Fruit fly (Drosophila melanogaster) whole organism, larva: ENCODE data around the gene CG5290.

ENCODE experiments used
- noc ChIP-seq: fragments of 200-800 bp; sonication (Bioruptor generic); optimal IDR thresholded peaks from 3 replicates; lab custom pipeline; 2019; ENCODE audit warnings: missing biosample characterization, mild to moderate bottlenecking, missing genetic modification characterization, moderate library complexity

CG5290 gene

DNA sequence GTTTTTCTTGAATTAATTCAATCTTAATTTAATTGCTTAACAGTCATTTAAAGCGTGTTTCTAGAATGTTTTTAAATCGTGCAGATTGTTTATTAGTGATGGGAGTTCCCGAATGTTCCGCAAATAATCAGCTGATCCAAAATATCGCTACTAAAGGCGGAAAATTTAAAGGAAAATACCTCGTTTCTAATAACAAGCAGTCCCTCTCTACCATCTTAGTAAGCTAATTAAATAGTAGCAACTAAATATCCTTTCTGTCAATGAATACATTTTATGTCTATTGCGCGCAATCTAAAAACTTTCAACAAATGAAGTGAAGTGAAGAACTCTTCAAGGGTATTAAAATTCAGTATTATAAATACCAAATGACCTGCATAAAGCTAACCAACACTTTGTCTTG is at the start of gene CG5290:
Gene CG5290 (minus strand): TSS at position 118 of the 400 bp plus-strand sequence.
- peak; percentile 14 for TF ChIP-seq noc (tag; lab: Kevin White, UChicago)

DNA sequence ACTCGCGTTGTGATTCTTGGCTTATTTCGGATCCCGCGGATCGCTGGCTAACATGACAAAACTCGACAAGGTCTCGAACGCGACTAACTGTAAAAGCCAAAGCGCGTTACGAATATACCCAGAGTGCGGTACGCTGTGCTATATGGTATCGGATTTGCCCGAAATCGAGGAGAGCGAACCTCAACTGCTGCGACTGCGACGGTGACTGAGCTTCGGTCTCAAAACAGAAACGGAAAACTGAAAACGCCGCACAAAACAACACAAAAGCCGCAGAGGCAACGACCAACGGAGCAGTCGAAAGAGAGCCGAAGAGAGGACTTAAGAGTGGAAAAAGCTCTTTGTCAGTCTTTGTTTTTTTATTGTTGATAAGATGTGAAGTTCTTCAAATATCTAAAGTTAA is 49.2 kb upstream of the CG5290 start:
- no peak for TF ChIP-seq noc (tag; lab: Kevin White, UChicago)

DNA sequence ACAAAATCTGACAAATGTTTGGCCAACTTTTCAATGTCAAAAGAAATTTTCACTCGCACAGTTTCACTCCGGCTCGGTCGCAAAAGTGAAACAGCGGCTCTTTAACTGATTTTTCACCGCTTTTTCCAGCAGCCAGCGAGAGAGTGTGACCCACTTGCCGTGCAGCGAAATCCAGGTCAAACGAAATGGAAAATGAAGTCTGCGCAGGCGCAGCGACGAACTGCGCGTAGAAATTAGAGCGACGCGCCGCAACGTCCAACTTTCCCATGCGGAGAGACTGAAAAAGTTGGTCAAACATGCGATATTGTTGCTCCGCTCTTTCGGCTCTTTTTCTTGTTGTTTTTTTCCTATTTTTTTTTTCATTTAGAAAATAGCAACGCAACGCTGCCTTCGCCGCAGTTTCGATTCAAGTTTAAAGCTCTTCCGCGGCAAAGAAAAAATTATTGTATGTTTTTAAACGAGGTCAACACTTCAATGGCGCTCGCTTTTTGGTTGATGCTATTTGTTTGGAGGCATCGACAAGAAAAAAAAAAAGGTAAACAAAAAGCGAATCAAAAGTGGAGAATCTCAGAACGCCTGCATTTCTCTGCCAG is 48.0 kb upstream of the CG5290 start:
- TF ChIP-seq noc (tag; lab: Kevin White, UChicago) = no peak

DNA sequence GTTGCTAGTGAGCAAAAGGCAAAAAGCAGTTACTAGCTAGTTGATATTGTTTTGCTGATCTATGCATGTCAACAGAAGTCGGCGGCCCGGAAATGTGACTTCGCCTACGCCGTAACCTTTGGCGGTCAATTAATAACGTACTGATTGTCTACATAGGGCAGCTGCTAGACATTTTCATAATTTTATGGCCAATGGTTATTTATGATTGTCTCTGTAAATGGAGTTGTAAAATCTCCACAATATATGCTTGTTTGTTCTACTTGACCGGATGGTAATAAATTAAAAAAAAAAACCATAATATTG is 46.6 kb upstream of the CG5290 start:
- TF ChIP-seq noc (tag; lab: Kevin White, UChicago) = no peak

DNA sequence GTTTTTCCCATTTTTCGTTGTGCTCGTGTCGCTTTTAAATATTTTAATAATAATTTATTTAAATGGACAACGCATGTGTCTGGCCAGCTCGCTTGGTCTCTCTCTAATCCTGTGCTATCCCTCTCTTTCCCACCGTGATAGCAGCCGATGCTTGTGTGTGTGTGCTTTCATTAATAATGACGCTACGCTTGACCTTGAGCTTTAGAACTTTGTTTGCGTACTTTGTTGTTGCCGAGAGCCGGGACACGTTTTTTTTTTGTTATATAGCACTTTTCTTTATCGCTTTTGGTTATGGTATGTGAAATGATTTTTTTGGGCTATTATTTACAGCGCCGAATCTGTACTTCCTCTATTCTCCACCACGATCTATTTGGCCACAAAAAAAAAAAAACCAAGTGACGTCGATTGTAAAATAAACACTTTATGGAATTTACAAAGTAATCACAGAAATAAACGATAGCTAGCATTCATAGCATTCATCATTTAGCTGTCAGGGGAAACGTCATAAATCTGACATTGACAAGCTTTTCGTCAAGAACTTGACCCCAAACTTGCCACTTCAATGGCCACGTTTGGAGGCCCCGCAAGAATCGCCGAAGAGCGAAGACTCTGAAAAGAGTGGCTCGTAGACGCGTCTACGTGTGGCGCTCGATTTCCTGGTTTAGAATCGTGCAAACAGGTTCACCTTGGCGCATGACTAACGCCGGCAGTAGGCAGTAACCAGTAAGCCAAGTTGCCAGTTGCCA is 46.0 kb upstream of the CG5290 start:
- peak; percentile 42 for TF ChIP-seq noc (tag; lab: Kevin White, UChicago)

DNA sequence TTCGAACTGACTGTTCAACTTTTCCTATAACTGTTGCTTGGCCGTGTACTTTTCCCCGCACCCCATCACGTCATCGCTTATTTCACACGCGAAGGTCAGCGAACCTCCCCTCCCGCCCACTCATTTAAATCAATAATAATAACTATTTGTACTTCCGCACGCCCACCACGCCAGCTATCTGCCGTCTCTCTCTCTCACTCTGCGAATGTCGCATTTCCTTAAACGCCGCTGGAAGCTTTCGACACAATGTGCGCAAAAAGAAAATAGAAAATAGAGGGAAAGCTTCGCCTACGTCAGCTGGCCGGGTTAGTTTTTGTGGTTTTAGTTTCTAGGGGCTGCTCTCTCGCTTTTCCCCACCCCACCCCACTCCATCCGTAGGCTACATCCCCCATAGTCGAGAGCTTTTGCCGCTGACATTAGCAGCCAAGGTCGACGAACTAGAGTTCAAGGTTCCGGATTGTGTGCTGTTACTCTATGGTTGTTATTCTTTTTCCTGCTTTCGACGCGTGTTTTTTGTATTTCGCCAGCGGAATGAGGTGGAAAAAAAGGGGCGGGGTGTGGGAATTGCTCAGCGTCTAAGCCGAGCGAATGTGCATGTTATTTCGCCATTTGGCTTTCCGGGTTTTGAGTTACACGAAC is 44.1 kb upstream of the CG5290 start:
- TF ChIP-seq noc (tag; lab: Kevin White, UChicago) = no peak

DNA sequence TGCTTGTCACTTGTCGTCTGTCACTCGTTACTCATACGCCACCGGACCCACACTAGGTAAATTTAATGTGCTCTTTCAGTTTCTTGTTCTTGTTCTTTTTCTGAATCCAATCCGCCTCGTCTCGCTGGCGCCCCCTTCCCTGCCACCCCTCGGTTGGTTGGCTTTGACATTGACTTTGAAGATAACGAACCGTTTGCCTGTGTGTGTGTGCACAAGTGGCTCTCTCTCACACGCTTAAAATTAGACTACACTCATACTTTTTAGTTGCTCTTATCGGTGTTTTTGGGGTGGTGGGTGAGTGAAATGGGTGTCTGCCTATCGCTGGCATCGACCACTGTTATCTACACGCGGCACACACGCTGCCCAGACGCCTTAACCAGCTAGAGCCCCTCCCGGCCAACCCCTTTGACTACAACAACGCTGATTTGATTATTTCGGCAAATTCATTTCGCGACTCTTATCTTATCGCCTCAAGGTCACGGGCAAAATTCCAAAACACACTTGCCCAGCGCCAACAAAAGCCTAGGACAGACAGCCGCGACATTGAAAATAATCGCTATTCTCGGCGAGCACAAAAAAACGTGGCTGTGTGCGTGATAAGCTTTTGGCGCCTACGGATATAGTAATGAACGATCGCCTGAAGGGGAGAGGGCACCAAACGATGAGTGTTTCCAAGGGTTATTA is 37.9 kb upstream of the CG5290 start:
- TF ChIP-seq noc (tag; lab: Kevin White, UChicago) = peak; percentile 89

DNA sequence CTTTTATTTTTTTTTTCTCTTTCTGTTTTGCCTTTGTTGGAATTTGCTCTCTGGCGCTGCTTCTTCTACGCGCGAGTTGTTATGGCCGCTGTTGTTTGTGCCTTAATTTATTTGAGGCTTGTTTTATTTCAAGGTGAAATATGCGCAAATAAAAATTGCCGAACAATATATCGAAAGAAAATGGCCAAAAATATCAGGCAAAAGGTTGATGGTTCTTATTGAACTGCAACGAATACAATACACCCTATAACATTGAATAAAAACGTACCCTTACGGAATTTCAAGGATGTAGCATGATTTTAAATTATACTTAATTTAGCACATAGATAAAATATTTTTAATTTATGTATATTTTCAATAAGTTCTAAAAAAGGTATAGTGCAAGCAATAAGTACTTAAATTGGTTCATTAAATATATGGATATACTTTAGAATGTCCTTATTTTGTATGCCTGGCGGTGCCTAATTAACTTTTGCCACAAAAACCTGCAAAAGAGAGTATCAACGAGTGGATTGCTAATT is 37.2 kb upstream of the CG5290 start:
- TF ChIP-seq noc (tag; lab: Kevin White, UChicago) = peak; percentile 77

DNA sequence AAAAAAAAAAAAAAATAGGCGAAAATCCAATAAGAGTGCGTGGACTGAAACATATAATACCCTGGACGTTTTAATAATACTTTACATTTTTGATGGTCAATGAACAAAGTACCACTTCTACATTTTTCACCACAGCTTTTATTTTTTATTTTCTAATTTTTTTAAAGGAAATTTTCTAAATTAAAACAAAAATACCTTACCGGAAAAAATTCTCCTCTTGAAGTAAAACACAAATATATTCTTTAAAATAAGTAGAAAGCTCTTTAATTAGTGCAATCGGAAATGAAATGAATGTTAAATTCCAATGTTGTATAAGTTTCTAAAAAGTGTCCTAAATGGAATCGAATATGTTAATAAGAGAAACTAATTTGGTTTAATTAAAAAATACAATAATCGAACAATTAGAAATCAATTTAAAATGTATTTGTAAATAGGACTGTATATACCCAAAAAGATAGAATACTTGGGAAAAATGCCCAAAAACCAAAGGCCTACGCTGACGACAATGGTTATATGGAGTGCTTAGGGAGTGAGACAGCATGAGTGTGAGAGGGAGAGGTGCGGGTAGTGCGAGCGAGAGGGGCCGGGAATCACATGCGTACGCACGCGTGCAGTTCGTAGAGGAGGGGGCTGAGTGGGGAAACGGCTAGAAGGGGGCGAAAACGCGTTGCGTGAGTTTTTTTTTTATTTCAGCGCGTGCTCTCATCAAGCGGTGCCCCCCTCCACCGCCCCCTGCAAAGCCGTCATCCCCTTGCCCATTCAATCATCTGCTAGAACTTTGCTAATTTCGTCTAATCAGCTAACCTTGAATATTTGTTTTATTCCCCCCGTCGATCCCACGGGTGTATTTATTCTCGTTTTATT is 36.5 kb upstream of the CG5290 start:
- TF ChIP-seq noc (tag; lab: Kevin White, UChicago) = no peak

DNA sequence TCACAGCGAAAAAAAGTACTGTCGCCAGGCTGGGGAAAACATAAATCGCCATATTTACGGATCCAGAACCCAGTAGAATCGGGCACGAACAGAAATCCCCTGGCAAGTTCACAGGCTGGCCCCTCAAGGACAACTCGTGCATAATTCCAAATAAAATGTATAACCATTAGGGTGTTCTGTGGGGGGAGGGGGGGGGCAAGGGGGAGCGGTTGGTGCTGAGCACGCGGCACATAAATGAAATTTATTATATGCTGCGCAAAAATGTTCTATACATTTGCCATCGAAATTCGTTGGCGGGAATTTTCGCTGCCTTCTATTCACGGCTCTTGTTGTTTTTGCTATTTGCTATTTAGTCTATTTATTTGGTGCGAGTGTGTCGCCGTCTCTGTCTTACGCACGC is 35.8 kb upstream of the CG5290 start:
- no peak for TF ChIP-seq noc (tag; lab: Kevin White, UChicago)

DNA sequence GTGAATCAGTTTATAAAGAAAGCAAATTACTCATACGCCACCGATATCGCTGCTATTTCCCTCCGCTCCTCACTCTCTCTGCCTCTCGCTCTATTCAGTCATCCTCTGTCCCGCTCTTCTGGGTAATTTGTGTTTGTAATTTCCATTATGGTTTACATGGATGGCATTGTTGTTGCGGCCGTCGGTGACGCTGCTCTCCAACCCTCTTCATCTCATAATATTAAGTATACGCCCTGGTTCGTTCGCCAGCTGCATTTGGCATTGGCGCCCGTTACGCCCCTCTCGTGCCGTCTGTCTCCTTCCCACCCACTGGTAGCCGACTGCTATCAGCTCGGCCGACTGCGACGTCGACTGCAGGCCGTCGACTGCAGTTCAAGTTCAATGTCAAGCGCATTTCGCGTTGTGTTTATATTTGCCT is 34.9 kb upstream of the CG5290 start:
- TF ChIP-seq noc (tag; lab: Kevin White, UChicago) = peak; percentile 24

DNA sequence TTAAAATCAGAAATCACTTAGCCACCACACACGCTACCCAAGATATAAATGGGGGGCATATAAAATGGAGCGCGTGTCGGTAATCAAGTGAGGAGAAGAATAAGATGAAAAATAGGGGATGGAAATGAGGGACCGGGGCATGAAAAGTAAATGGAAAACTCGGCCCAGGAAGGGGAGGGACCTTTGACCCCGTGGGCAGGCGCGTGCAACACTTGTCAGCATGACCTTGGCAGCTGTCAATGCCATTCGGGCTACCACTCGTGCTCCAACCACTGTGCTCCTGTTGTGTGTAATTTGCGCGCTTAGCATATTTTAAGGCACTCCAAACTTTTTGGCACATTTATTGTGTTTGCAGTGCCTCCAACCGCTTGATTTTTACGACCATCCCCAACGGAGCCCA is 34.0 kb upstream of the CG5290 start:
- no peak for TF ChIP-seq noc (tag; lab: Kevin White, UChicago)

DNA sequence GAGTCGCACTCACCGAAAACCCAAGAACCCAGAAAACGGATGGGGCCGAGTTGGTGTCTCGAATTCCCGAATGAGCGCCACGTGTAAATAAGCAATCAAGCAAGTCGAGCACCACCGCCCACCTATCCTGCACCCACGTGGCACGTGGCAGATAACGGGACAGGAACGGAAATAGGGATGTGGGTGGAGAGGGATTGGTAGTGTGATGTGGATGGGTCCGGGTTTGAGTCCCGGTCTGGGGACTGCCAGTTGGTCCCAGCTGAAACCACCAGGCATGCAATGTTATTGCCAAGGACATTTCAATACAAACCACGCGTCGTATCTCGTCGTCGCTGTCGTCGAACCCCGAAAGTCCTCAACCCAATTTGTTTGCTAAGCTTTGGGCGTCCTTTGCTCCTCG is 33.1 kb upstream of the CG5290 start:
- no peak for TF ChIP-seq noc (tag; lab: Kevin White, UChicago)

DNA sequence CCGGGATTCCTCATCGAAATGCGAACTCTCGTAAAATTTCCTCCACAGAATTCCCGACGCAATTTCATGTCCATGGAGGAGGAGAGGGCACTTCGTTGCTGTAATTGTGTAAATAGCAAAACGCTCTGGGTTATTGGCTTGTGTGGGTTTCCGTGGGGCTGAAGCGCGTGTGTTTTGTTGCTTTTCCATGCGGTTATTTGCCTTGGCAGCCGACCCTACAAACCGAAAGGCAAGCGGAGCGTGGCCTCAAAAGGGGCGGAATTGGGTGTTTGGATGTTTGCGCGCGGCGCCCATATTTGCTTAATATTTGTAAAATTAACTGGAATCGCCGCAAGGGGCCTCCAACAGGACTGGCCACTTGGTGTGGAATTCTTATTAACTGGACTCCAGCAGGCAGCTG is 32.2 kb upstream of the CG5290 start:
- no peak for TF ChIP-seq noc (tag; lab: Kevin White, UChicago)

DNA sequence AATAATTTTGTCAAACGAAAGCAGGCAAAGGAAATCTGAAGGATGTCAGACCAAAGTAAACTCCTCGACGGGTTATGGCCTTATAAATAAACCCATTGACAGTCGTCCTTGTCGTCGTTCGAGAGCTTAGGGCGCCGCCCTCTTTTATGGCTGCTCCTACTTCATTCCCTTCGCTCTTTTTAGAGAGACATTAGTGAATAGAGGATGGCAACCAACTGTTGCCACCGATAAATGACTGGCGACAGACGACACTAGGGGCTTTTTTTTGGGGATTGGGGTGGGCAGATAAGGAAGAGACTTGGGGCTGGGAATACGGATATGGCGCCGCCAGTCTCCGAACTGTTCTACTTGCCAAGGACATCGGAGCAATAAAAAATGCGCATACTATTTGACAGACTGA is 30.1 kb upstream of the CG5290 start:
- no peak for TF ChIP-seq noc (tag; lab: Kevin White, UChicago)
